Fruit fly (Drosophila melanogaster) whole organism, embryonic: ENCODE measurements around the gene yellow-e.

ENCODE experiments used
- Abd-B ChIP-seq: fragments of 200-800 bp; sonication (Bioruptor generic); optimal IDR thresholded peaks from 2 replicates; lab custom pipeline; 2018; ENCODE audit warnings: missing biosample characterization, mild to moderate bottlenecking, missing genetic modification characterization, moderate library complexity
- BtbVII ChIP-seq: fragments of 200-800 bp; sonication (Bioruptor generic); optimal IDR thresholded peaks from 3 replicates; lab custom pipeline; 2017; ENCODE audit warnings: missing biosample characterization, mild to moderate bottlenecking, missing genetic modification characterization
- CG10147 ChIP-seq: fragments of 200-800 bp; sonication (Bioruptor generic); optimal IDR thresholded peaks from 2 replicates; lab custom pipeline; 2019; ENCODE audit warnings: missing biosample characterization, mild to moderate bottlenecking, missing genetic modification characterization, moderate library complexity
- CG12299 ChIP-seq: fragments of 200-800 bp; sonication (Bioruptor generic); optimal IDR thresholded peaks from 2 replicates; lab custom pipeline; 2018; ENCODE audit warnings: missing biosample characterization, mild to moderate bottlenecking, missing genetic modification characterization
- CG12659 ChIP-seq: fragments of 200-800 bp; sonication (Bioruptor generic); optimal IDR thresholded peaks from 3 replicates; lab custom pipeline; 2017; ENCODE audit warnings: mild to moderate bottlenecking, missing biosample characterization, missing genetic modification reagents, missing genetic modification characterization
- CG15011 ChIP-seq: fragments of 200-800 bp; sonication (Bioruptor generic); optimal IDR thresholded peaks from 3 replicates; lab custom pipeline; 2018; ENCODE audit warnings: missing biosample characterization, mild to moderate bottlenecking, missing genetic modification characterization
- CG16779 ChIP-seq: fragments of 200-800 bp; sonication (Bioruptor generic); IDR thresholded peaks from 2 replicates; pipeline ENCODE4 v1.3.6; 2022; ENCODE audit warnings: missing biosample characterization, missing genetic modification characterization
- CG17359 ChIP-seq: fragments of 200-800 bp; sonication (Bioruptor generic); optimal IDR thresholded peaks from 3 replicates; lab custom pipeline; 2018; ENCODE audit warnings: missing biosample characterization, mild to moderate bottlenecking, missing genetic modification characterization, moderate library complexity
- CG18262 ChIP-seq: fragments of 200-800 bp; optimal IDR thresholded peaks from 3 replicates; lab custom pipeline; 2019; ENCODE audit warnings: missing biosample characterization, mild to moderate bottlenecking, missing genetic modification characterization, moderate library complexity
- CG2712 ChIP-seq: fragments of 200-800 bp; optimal IDR thresholded peaks from 3 replicates; lab custom pipeline; 2019; ENCODE audit warnings: missing biosample characterization, mild to moderate bottlenecking, missing genetic modification characterization, moderate library complexity
- CG32767 ChIP-seq: fragments of 200-800 bp; sonication (Bioruptor generic); IDR thresholded peaks from 2 replicates; pipeline ENCODE4 v1.3.6; 2022; ENCODE audit warnings: missing biosample characterization, missing genetic modification characterization
- CG32772 ChIP-seq: fragments of 200-800 bp; sonication (Bioruptor generic); IDR thresholded peaks from 2 replicates; pipeline ENCODE4 v1.3.6; 2022; ENCODE audit warnings: missing biosample characterization, missing genetic modification characterization
- CG33557 ChIP-seq: fragments of 200-800 bp; sonication (Bioruptor generic); optimal IDR thresholded peaks from 2 replicates; lab custom pipeline; 2019; ENCODE audit warnings: missing biosample characterization, mild to moderate bottlenecking, missing genetic modification characterization, moderate library complexity
- CG34224 ChIP-seq: fragments of 200-800 bp; sonication (Bioruptor generic); IDR thresholded peaks from 3 replicates; pipeline ENCODE4 v1.3.6; 2022; ENCODE audit warnings: missing biosample characterization, missing genetic modification characterization; ENCODE audit not compliant: partially characterized antibody
- CG6654 ChIP-seq: fragments of 200-800 bp; sonication (Bioruptor generic); optimal IDR thresholded peaks from 2 replicates; lab custom pipeline; 2017; ENCODE audit warnings: missing biosample characterization, mild to moderate bottlenecking, missing genetic modification characterization
- CG8281 ChIP-seq: fragments of 200-800 bp; sonication (Bioruptor generic); optimal IDR thresholded peaks from 2 replicates; lab custom pipeline; 2018; ENCODE audit warnings: missing biosample characterization, mild to moderate bottlenecking, missing genetic modification characterization, moderate library complexity
- CG8478 ChIP-seq: fragments of >200 bp; optimal IDR thresholded peaks from 2 replicates; lab custom pipeline; 2018
- CG8924 ChIP-seq: fragments of 200-800 bp; optimal IDR thresholded peaks from 3 replicates; lab custom pipeline; 2019; ENCODE audit warnings: missing biosample characterization, mild to moderate bottlenecking, missing genetic modification characterization, moderate library complexity
- CkIIα-i1 ChIP-seq: fragments of 200-800 bp; sonication (Bioruptor generic); IDR thresholded peaks from 2 replicates; pipeline ENCODE4 v1.3.6; 2022; ENCODE audit warnings: missing biosample characterization, missing genetic modification characterization
- HLHmδ ChIP-seq: fragments of 200-800 bp; sonication (Bioruptor generic); optimal IDR thresholded peaks from 2 replicates; lab custom pipeline; 2018; ENCODE audit warnings: missing biosample characterization, mild to moderate bottlenecking, missing genetic modification characterization, moderate library complexity
- MTF-1 ChIP-seq: fragments of 200-800 bp; sonication (Bioruptor generic); optimal IDR thresholded peaks from 2 replicates; lab custom pipeline; 2018; ENCODE audit warnings: missing biosample characterization, mild to moderate bottlenecking, missing genetic modification characterization, borderline replicate concordance
- Mrtf ChIP-seq: fragments of 200-800 bp; sonication (Bioruptor generic); IDR thresholded peaks from 3 replicates; pipeline ENCODE4 v1.3.6; 2022; ENCODE audit warnings: missing biosample characterization, missing genetic modification characterization
- Nf-YA ChIP-seq: fragments of 200-800 bp; sonication (Bioruptor generic); IDR thresholded peaks from 2 replicates; pipeline ENCODE4 v1.3.6; 2022; ENCODE audit warnings: missing biosample characterization, missing genetic modification characterization
- Rx ChIP-seq: fragments of 200-800 bp; sonication (Bioruptor generic); IDR thresholded peaks from 2 replicates; pipeline ENCODE4 v1.3.6; 2022; ENCODE audit warnings: missing biosample characterization, missing genetic modification characterization
- Six4 ChIP-seq: fragments of 200-800 bp; sonication (Bioruptor generic); optimal IDR thresholded peaks from 2 replicates; lab custom pipeline; 2016; ENCODE audit warnings: missing biosample characterization, missing genetic modification characterization
- TFAM ChIP-seq: fragments of 200-800 bp; sonication (Bioruptor generic); optimal IDR thresholded peaks from 2 replicates; lab custom pipeline; 2017; ENCODE audit warnings: missing biosample characterization, missing genetic modification characterization, inconsistent platforms
- Tbp ChIP-seq: fragments of >200 bp; optimal IDR thresholded peaks from 2 replicates; lab custom pipeline; 2018; ENCODE audit warnings: missing biosample characterization, missing genetic modification characterization
- ab ChIP-seq: fragments of 200-800 bp; sonication (Bioruptor generic); optimal IDR thresholded peaks from 2 replicates; lab custom pipeline; 2016; ENCODE audit warnings: missing biosample characterization, missing genetic modification characterization
- al ChIP-seq: fragments of 200-800 bp; sonication (Bioruptor generic); IDR thresholded peaks from 2 replicates; pipeline ENCODE4 v1.3.6; 2022; ENCODE audit warnings: missing biosample characterization, missing genetic modification characterization
- ap ChIP-seq: fragments of 200-800 bp; sonication (Bioruptor generic); IDR thresholded peaks from 2 replicates; pipeline ENCODE4 v1.3.6; 2022; ENCODE audit warnings: missing biosample characterization, missing genetic modification characterization
- cg ChIP-seq: fragments of 200-800 bp; sonication (Bioruptor generic); optimal IDR thresholded peaks from 3 replicates; lab custom pipeline; 2019; ENCODE audit warnings: missing biosample characterization, mild to moderate bottlenecking, missing genetic modification characterization, moderate library complexity
- croc ChIP-seq: fragments of 200-800 bp; sonication (Bioruptor generic); conservative IDR thresholded peaks from 3 replicates; pipeline ENCODE4 v1.3.6; 2022; ENCODE audit warnings: missing biosample characterization, missing genetic modification characterization
- dmrt11E ChIP-seq: fragments of 200-800 bp; sonication (Bioruptor generic); optimal IDR thresholded peaks from 3 replicates; lab custom pipeline; 2018; ENCODE audit warnings: missing biosample characterization, mild to moderate bottlenecking, missing genetic modification characterization, moderate library complexity
- exex ChIP-seq: fragments of 200-800 bp; sonication (Bioruptor generic); optimal IDR thresholded peaks from 4 replicates; lab custom pipeline; 2018; ENCODE audit warnings: missing biosample characterization, mild to moderate bottlenecking, missing genetic modification characterization, moderate library complexity
- her ChIP-seq: fragments of 200-800 bp; sonication (Bioruptor generic); optimal IDR thresholded peaks from 2 replicates; lab custom pipeline; 2016; ENCODE audit warnings: missing biosample characterization, missing genetic modification characterization
- hkb ChIP-seq, 2 experiments: fragments of 200-800 bp in 1 of 2; fragments of >200 bp in 1 of 2; sonication (Bioruptor generic) in 1 of 2; IDR thresholded peaks in 1 of 2; optimal IDR thresholded peaks in 1 of 2; 2 replicates each; pipeline versions ENCODE4 v1.3.6 to Lab custom; 2017 to 2022; ENCODE audit warnings: missing biosample characterization in 1 of 2, missing genetic modification characterization in 1 of 2
- ind ChIP-seq: fragments of 200-800 bp; sonication (Bioruptor generic); optimal IDR thresholded peaks from 3 replicates; lab custom pipeline; 2016; ENCODE audit warnings: missing biosample characterization, missing genetic modification characterization
- insv ChIP-seq, 2 experiments: fragments of 200-800 bp; sonication (Bioruptor generic); optimal IDR thresholded peaks; 3 replicates each; lab custom pipeline; 2016 to 2018; ENCODE audit warnings: missing biosample characterization in 2 of 2, missing genetic modification characterization in 2 of 2
- lola ChIP-seq, 3 experiments: fragments of >200 bp in 2 of 3; fragments of 200-800 bp in 1 of 3; sonication (Bioruptor generic) in 1 of 3; optimal IDR thresholded peaks; 2 replicates each; lab custom pipeline; 2017 to 2019; ENCODE audit warnings: missing biosample characterization in 3 of 3, missing genetic modification characterization in 3 of 3, mild to moderate bottlenecking in 1 of 3, moderate library complexity in 1 of 3
- maf-S ChIP-seq: fragments of 200-800 bp; sonication (Bioruptor generic); optimal IDR thresholded peaks from 2 replicates; lab custom pipeline; 2016; ENCODE audit warnings: missing biosample characterization, missing genetic modification characterization
- slbo ChIP-seq: fragments of 200-800 bp; sonication (Bioruptor generic); IDR thresholded peaks from 2 replicates; pipeline ENCODE4 v1.3.6; 2022; ENCODE audit warnings: missing biosample characterization, missing genetic modification characterization
- sna ChIP-seq: fragments of 200-800 bp; sonication (Bioruptor generic); IDR thresholded peaks from 2 replicates; pipeline ENCODE4 v1.3.6; 2022; ENCODE audit warnings: missing biosample characterization, missing genetic modification characterization; ENCODE audit not compliant: partially characterized antibody
- sug ChIP-seq: fragments of 200-800 bp; optimal IDR thresholded peaks from 2 replicates; lab custom pipeline; 2019; ENCODE audit warnings: missing biosample characterization, mild to moderate bottlenecking, missing genetic modification characterization, moderate library complexity
- unpg ChIP-seq: fragments of 200-800 bp; sonication (Bioruptor generic); optimal IDR thresholded peaks from 3 replicates; lab custom pipeline; 2018; ENCODE audit warnings: missing biosample characterization, mild to moderate bottlenecking, missing genetic modification characterization, moderate library complexity
- vnd ChIP-seq: fragments of 200-800 bp; sonication (Bioruptor generic); IDR thresholded peaks from 3 replicates; pipeline ENCODE4 v1.3.6; 2022; ENCODE audit warnings: missing biosample characterization, missing genetic modification characterization; ENCODE audit not compliant: partially characterized antibody
- wor ChIP-seq: fragments of 200-800 bp; sonication (Bioruptor generic); IDR thresholded peaks from 2 replicates; pipeline ENCODE4 v1.3.6; 2022; ENCODE audit warnings: missing biosample characterization, missing genetic modification characterization

yellow-e gene

DNA sequence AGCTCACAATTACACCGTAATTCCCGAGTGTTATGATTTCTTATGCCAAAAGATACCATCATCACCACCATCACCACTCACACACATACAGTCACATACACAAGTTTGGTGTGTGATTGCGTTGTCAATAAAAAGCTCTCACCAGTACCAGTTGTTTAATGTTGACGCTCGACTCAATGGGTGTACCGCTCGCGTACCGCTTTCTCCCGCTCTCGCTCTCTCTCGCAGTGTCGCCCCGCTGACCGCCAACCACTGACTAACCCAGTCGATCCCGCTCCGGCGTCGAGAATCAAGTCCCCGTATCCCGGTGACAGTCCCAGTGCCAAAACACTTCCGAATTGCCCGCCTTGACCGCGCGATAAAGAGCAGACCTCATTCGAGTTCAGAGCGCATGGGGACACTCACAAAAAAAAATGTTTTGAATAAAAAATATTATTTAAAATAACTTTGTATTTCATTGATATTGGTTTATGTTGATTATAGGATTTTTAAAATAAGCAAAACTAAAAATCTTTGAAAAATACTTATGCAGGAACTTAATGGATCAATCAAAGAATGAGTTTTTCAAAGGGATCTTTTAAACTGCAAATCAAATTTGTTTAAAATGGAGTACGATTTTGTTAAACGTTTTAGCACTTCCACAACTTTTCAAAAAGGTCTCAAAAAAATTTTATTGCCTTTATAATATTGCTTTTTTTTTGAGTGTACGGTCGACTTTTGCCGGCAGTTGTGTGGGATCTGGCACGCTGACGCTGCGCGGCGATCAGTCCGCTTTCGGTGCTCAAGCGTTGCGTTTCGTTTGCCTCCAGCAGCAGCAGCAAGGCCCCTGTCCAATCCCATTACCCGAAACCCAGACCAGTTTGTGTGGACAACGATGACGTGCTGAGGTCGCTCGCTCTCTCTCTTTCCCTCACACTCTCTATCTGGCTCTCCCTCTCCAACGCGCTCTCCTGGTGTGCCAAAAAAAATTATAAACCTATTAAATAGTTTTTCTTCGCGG lies 50.6 kb downstream of the yellow-e start, which contains the start of gene Dic1 (continued):
- TF ChIP-seq ab (peak; percentile 84), her (GFP tag; lab: Kevin White, UChicago) (peak; percentile 78), CG32772 (GFP tag; lab: Robert Waterston, UW) (peak; percentile 75), croc (GFP tag; lab: Robert Waterston, UW) (peak; percentile 79), CG16779 (GFP tag; lab: Robert Waterston, UW) (peak; percentile 65; the same call in 1 of the 2 replicates), CG32767 (GFP tag; lab: Robert Waterston, UW) (peak; percentile 92), ind (GFP tag; lab: Kevin White, UChicago) (peak; percentile 95), CG12659 (GFP tag; lab: Kevin White, UChicago) (peak; percentile 99), wor (GFP tag; lab: Robert Waterston, UW) (peak; percentile 91), Mrtf (GFP tag; lab: Robert Waterston, UW) (peak; percentile 90), dmrt11E (tag; lab: Kevin White, UChicago) (peak; percentile 90), CG17359 (tag; lab: Kevin White, UChicago) (peak; percentile 98), CkIIα-i1 (GFP tag; lab: Robert Waterston, UW) (no peak; the same call in 1 of the 2 replicates), CG18262 (tag; lab: Kevin White, UChicago) (peak; percentile 98), CG15011 (peak; percentile 95), CG6654 (peak; percentile 90), CG33557 (GFP tag; lab: Kevin White, UChicago) (peak; percentile 90), MTF-1 (peak; percentile 69), vnd (GFP tag; lab: Robert Waterston, UW) (0 out of 3 replicates have a peak, but pooled peaks have one; percentile 7), CG8281 (tag; lab: Kevin White, UChicago) (peak; percentile 87), CG12299 (tag; lab: Kevin White, UChicago) (peak; percentile 91), BtbVII (GFP tag; lab: Kevin White, UChicago) (peak; percentile 98), CG8478 (lab: Kevin White, UChicago) (no peak), ap (GFP tag; lab: Robert Waterston, UW) (peak; percentile 75; the same call in 1 of the 2 replicates), maf-S (GFP tag; lab: Kevin White, UChicago) (peak; percentile 87), sna (GFP tag; lab: Robert Waterston, UW) (0 out of 2 replicates have a peak, but pooled peaks have one; percentile 36), sug (tag; lab: Kevin White, UChicago) (peak; percentile 92), slbo (peak; percentile 93), Rx (GFP tag; lab: Robert Waterston, UW) (peak; percentile 73), TFAM (GFP tag; lab: Kevin White, UChicago) (peak; percentile 65), Abd-B (GFP tag; lab: Kevin White, UChicago) (peak; percentile 96), cg (GFP tag; lab: Kevin White, UChicago) (peak; percentile 74), CG34224 (GFP tag; lab: Robert Waterston, UW) (0 out of 3 replicates have a peak, but pooled peaks have one; percentile 10), al (GFP tag; lab: Robert Waterston, UW) (peak; percentile 91), Nf-YA (GFP tag; lab: Robert Waterston, UW) (peak; percentile 85), CG8924 (tag; lab: Kevin White, UChicago) (peak; percentile 98), CG10147 (GFP tag; lab: Kevin White, UChicago) (peak; percentile 98), CG2712 (tag; lab: Kevin White, UChicago) (peak; percentile 96), Tbp (GFP tag; lab: Kevin White, UChicago) (no peak), insv (GFP tag; optimal IDR thresholded peaks at IDR 0.05; lab: Kevin White, UChicago) (peak; percentile 45 to 76), hkb (optimal IDR thresholded peaks at IDR 0.05; lab: Kevin White, UChicago) (no peak), hkb (GFP tag; IDR thresholded peaks at IDR 0.05; lab: Robert Waterston, UW) (peak; percentile 96), exex (tag; lab: Kevin White, UChicago) (peak; percentile 84), unpg (GFP tag; lab: Kevin White, UChicago) (peak; percentile 95), lola (GFP tag; optimal IDR thresholded peaks at IDR 0.05; lab: Kevin White, UChicago) (peak in 1 of 3 experiments; percentile 97), HLHmδ (peak; percentile 82), Six4 (GFP tag; lab: Kevin White, UChicago) (peak; percentile 93)
